Worm (Caenorhabditis elegans) whole organism, L4 larva: ENCODE measurements around the gene srh-63.

Source experiments
- F49E8.2 ChIP-seq: sonication (generic microtip); optimal IDR thresholded peaks from 2 replicates; lab custom pipeline; 2016; ENCODE audit warnings: missing compliant biosample characterization, mild to moderate bottlenecking, missing genetic modification characterization, borderline replicate concordance
- Y105C5A.15 ChIP-seq: fragments of 200-800 bp; sonication (Bioruptor generic); IDR thresholded peaks from 2 replicates; pipeline ENCODE4 v1.3.6; 2022; ENCODE audit warnings: missing genetic modification characterization, missing compliant biosample characterization
- aha-1 ChIP-seq: fragments of 150-350 bp; peaks from one replicate; lab custom pipeline; 2014; ENCODE audit warnings: missing biosample characterization, missing genetic modification characterization
- aly-2 ChIP-seq: sonication (generic microtip); optimal IDR thresholded peaks from 2 replicates; lab custom pipeline; 2018; ENCODE audit warnings: missing biosample characterization, missing genetic modification characterization
- attf-4 ChIP-seq: sonication (generic microtip); optimal IDR thresholded peaks from 3 replicates; lab custom pipeline; 2017; ENCODE audit warnings: missing biosample characterization, missing genetic modification characterization
- ceh-20 ChIP-seq: fragments of 200-800 bp; sonication (Bioruptor generic); IDR thresholded peaks from 2 replicates; pipeline ENCODE4 v1.3.6; 2022; ENCODE audit warnings: missing genetic modification reagents, missing genetic modification characterization, missing compliant biosample characterization
- ceh-62 ChIP-seq: sonication (generic microtip); optimal IDR thresholded peaks from 2 replicates; lab custom pipeline; 2017; ENCODE audit warnings: missing biosample characterization, missing genetic modification characterization
- ces-1 ChIP-seq: fragments of 150-350 bp; sonication (generic microtip); optimal IDR thresholded peaks from 4 replicates; lab custom pipeline; 2014; ENCODE audit warnings: missing biosample characterization, missing genetic modification reagents, missing genetic modification characterization
- cey-2 ChIP-seq: sonication (generic microtip); optimal IDR thresholded peaks from 3 replicates; lab custom pipeline; 2017; ENCODE audit warnings: missing genetic modification characterization, mild to moderate bottlenecking, missing compliant biosample characterization, antibody characterized with exemption, borderline replicate concordance; ENCODE audit not compliant: insufficient read depth
- daf-12 ChIP-seq: fragments of 150-350 bp; optimal IDR thresholded peaks from 2 replicates; lab custom pipeline; 2014; ENCODE audit warnings: missing biosample characterization, missing genetic modification reagents, missing genetic modification characterization
- daf-16 ChIP-seq, 3 experiments: sonication (generic microtip); optimal IDR thresholded peaks; 2 replicates each; lab custom pipeline; 2016 to 2017; ENCODE audit warnings: missing genetic modification characterization in 3 of 3, missing genetic modification reagents in 3 of 3, mild to moderate bottlenecking in 2 of 3, missing compliant biosample characterization in 2 of 3, missing biosample characterization in 1 of 3, moderate library complexity in 1 of 3
- daf-19 ChIP-seq: fragments of 200-800 bp; sonication (Bioruptor generic); conservative IDR thresholded peaks from 2 replicates; pipeline ENCODE4 v1.3.6; 2022; ENCODE audit warnings: missing genetic modification characterization, missing compliant biosample characterization
- fos-1 ChIP-seq: fragments of 150-350 bp; optimal IDR thresholded peaks from 2 replicates; lab custom pipeline; 2014; ENCODE audit warnings: missing biosample characterization, missing genetic modification characterization
- hmg-1.1 ChIP-seq: fragments of 200-800 bp; sonication (Bioruptor generic); IDR thresholded peaks from 2 replicates; pipeline ENCODE4 v1.3.6; 2022; ENCODE audit warnings: missing genetic modification reagents, missing genetic modification characterization, missing compliant biosample characterization
- lin-1 ChIP-seq: fragments of 200-800 bp; sonication (Bioruptor generic); IDR thresholded peaks from 2 replicates; pipeline ENCODE4 v1.3.6; 2022; ENCODE audit warnings: missing genetic modification reagents, missing genetic modification characterization, missing compliant biosample characterization
- lin-13 ChIP-seq: fragments of 150-350 bp; optimal IDR thresholded peaks from 2 replicates; lab custom pipeline; 2014; ENCODE audit warnings: missing biosample characterization, missing genetic modification reagents, missing genetic modification characterization
- nhr-10 ChIP-seq: fragments of 150-350 bp; optimal IDR thresholded peaks from 2 replicates; lab custom pipeline; 2014; ENCODE audit warnings: missing biosample characterization, missing genetic modification characterization
- nhr-111 ChIP-seq: fragments of 200-800 bp; sonication (Bioruptor generic); optimal IDR thresholded peaks from 2 replicates; lab custom pipeline; 2018; ENCODE audit warnings: mild to moderate bottlenecking, missing genetic modification characterization, missing compliant biosample characterization
- nhr-25 ChIP-seq: sonication (generic microtip); optimal IDR thresholded peaks from 2 replicates; lab custom pipeline; 2017; ENCODE audit warnings: missing genetic modification characterization, mild to moderate bottlenecking, missing compliant biosample characterization, antibody characterized with exemption, moderate library complexity, borderline replicate concordance; ENCODE audit not compliant: insufficient read depth
- nhr-41 ChIP-seq: fragments of 200-800 bp; sonication (Bioruptor generic); IDR thresholded peaks from 2 replicates; pipeline ENCODE4 v1.3.6; 2022; ENCODE audit warnings: missing genetic modification reagents, missing genetic modification characterization, missing compliant biosample characterization
- nhr-76 ChIP-seq: fragments of 150-350 bp; optimal IDR thresholded peaks from 2 replicates; lab custom pipeline; 2014; ENCODE audit warnings: missing biosample characterization, missing genetic modification characterization
- pha-4 ChIP-seq, 2 experiments: fragments of 150-350 bp in 1 of 2; fragments of 200-800 bp in 1 of 2; sonication (Bioruptor generic) in 1 of 2; IDR thresholded peaks in 1 of 2; optimal IDR thresholded peaks in 1 of 2; 2 replicates each; pipeline versions ENCODE4 v1.3.6 to Lab custom; 2014 to 2022; ENCODE audit warnings: missing genetic modification characterization in 2 of 2, missing genetic modification reagents in 2 of 2, missing biosample characterization in 1 of 2, missing compliant biosample characterization in 1 of 2
- saeg-2 ChIP-seq: fragments of 200-800 bp; sonication (Bioruptor generic); IDR thresholded peaks from 2 replicates; pipeline ENCODE4 v1.3.6; 2022; ENCODE audit warnings: missing genetic modification reagents, missing genetic modification characterization, missing compliant biosample characterization
- set-16 ChIP-seq: fragments of 200-800 bp; sonication (Bioruptor generic); IDR thresholded peaks from 2 replicates; pipeline ENCODE4 v1.3.6; 2022; ENCODE audit warnings: missing genetic modification reagents, missing genetic modification characterization, missing compliant biosample characterization
- skn-1 ChIP-seq: fragments of 150-350 bp; optimal IDR thresholded peaks from 2 replicates; lab custom pipeline; 2014; ENCODE audit warnings: missing biosample characterization, missing genetic modification characterization
- snpc-1.2 ChIP-seq: fragments of 200-800 bp; sonication (Bioruptor generic); IDR thresholded peaks from 2 replicates; pipeline ENCODE4 v1.3.6; 2022; ENCODE audit warnings: missing genetic modification reagents, missing genetic modification characterization, missing compliant biosample characterization
- snpc-4 ChIP-seq: fragments of 150-350 bp; optimal IDR thresholded peaks from 2 replicates; lab custom pipeline; 2014; ENCODE audit warnings: missing biosample characterization, missing genetic modification characterization
- unc-62 ChIP-seq, 3 experiments: fragments of 150-350 bp in 1 of 3; sonication (generic microtip); optimal IDR thresholded peaks in 2 of 3; peaks in 1 of 3; 1 replicate in 1 of 3; 2 replicates in 2 of 3; lab custom pipeline; 2014 to 2017; ENCODE audit warnings: missing biosample characterization in 3 of 3, missing genetic modification characterization in 3 of 3, missing genetic modification reagents in 3 of 3, missing genotype in 1 of 3
- ztf-7 ChIP-seq: fragments of 150-350 bp; optimal IDR thresholded peaks from 2 replicates; lab custom pipeline; 2014; ENCODE audit warnings: missing biosample characterization, missing genetic modification characterization

The srh-63 gene

ce11 chrIV:14506042-14506441, 17.6 kb upstream of the srh-63 start:
- peak in 1 of 2 experiments; percentile 40 for TF ChIP-seq daf-16 (GFP tag; optimal IDR thresholded peaks at IDR 0.05; lab: Kevin White, UChicago)
- no peak for TF ChIP-seq daf-16 (tag; optimal IDR thresholded peaks at IDR 0.05; lab: Kevin White, UChicago)
- TF ChIP-seq hmg-1.1 (GFP tag; lab: Robert Waterston, UW): no peak
- TF ChIP-seq snpc-1.2 (GFP tag; lab: Robert Waterston, UW): peak; percentile 55; the same call in 1 of the 2 replicates

ce11 chrIV:14506995-14507394, 16.7 kb upstream of the srh-63 start:
- TF ChIP-seq F49E8.2 (tag; lab: Kevin White, UChicago) (no peak), unc-62 (GFP tag; optimal IDR thresholded peaks at IDR 0.05 in 1 of 2; lab: Kevin White, UChicago) (peak in 1 of 2 experiments; percentile 90), unc-62 (tag; optimal IDR thresholded peaks at IDR 0.05; lab: Kevin White, UChicago) (no peak), ceh-62 (tag; lab: Kevin White, UChicago) (no peak), aha-1 (tag; lab: Kevin White, UChicago) (peak; percentile 35), nhr-41 (GFP tag; lab: Robert Waterston, UW) (no peak), pha-4 (GFP tag; IDR thresholded peaks at IDR 0.05; lab: Robert Waterston, UW) (no peak), pha-4 (tag; optimal IDR thresholded peaks at IDR 0.05; lab: Kevin White, UChicago) (no peak)

ce11 chrIV:14510344-14510793, 13.3 kb upstream of the srh-63 start:
- TF ChIP-seq snpc-1.2 (GFP tag; lab: Robert Waterston, UW): peak; percentile 91

ce11 chrIV:14512405-14512804, 11.3 kb upstream of the srh-63 start, which contains the start of gene Y57G11A.5:
Y57G11A.5 (minus strand) TSS chrIV:14512505.
- TF ChIP-seq nhr-76 (no peak), unc-62 (GFP tag; optimal IDR thresholded peaks at IDR 0.05 in 1 of 2; lab: Kevin White, UChicago) (peak in 1 of 2 experiments; percentile 32), unc-62 (tag; optimal IDR thresholded peaks at IDR 0.05; lab: Kevin White, UChicago) (no peak), daf-19 (GFP tag; lab: Robert Waterston, UW) (no peak), set-16 (GFP tag; lab: Robert Waterston, UW) (no peak), aly-2 (tag; lab: Kevin White, UChicago) (no peak), nhr-25 (tag; lab: Kevin White, UChicago) (no peak), lin-13 (no peak)

ce11 chrIV:14515162-14515561, 8.5 kb upstream of the srh-63 start:
- no peak for TF ChIP-seq nhr-10 (tag; lab: Kevin White, UChicago)
- TF ChIP-seq attf-4 (tag; lab: Kevin White, UChicago): no peak
- peak; percentile 57; the same call in 1 of the 2 replicates for TF ChIP-seq snpc-1.2 (GFP tag; lab: Robert Waterston, UW)

- no peak for TF ChIP-seq daf-12 (tag; lab: Kevin White, UChicago)
- TF ChIP-seq fos-1: no peak
- no peak for TF ChIP-seq Y105C5A.15 (GFP tag; lab: Robert Waterston, UW)
- no peak for TF ChIP-seq lin-1
- TF ChIP-seq saeg-2: no peak
- TF ChIP-seq cey-2 (tag; lab: Kevin White, UChicago): no peak
- TF ChIP-seq ztf-7 (tag; lab: Kevin White, UChicago): no peak
- TF ChIP-seq ceh-20 (GFP tag; lab: Robert Waterston, UW): no peak
- TF ChIP-seq nhr-111: no peak
- no peak for TF ChIP-seq skn-1 (tag; lab: Kevin White, UChicago)
- no peak for TF ChIP-seq ces-1
- no peak for TF ChIP-seq F49E8.2 (tag; lab: Kevin White, UChicago)
- no peak for TF ChIP-seq snpc-4 (tag; lab: Kevin White, UChicago)
Measured at ce11 chrIV:14519423-14519822, 4.2 kb upstream of the srh-63 start, which contains the start of the genes Y57G11A.2 and T27E7.1. Y57G11A.2 (minus strand) TSS chrIV:14519523. T27E7.1 (plus strand) TSS chrIV:14519759.
